Worm (Caenorhabditis elegans): Measurements from ENCODE around the gene srt-36.
"Not testable (repeated sequence)": the region's sequence is repeated elsewhere in the genome, so short reads cannot be mapped to it uniquely, and the experiment has no call there.

- not testable (repeated sequence) for TF ChIP-seq T26A8.4 (GFP tag; IDR thresholded peaks at IDR 0.05); zag-1 (tag; optimal IDR thresholded peaks at IDR 0.05); Y5F2A.4 (GFP tag; optimal IDR thresholded peaks at IDR 0.05); skn-1 (tag; optimal IDR thresholded peaks at IDR 0.05); spr-1 (tag; optimal IDR thresholded peaks at IDR 0.05); cey-2 (tag; optimal IDR thresholded peaks at IDR 0.05; ENCODE audit: borderline replicate concordance, insufficient read depth); nhr-237 (tag; optimal IDR thresholded peaks at IDR 0.05); nhr-77 (tag; optimal IDR thresholded peaks at IDR 0.05); mdl-1 (tag; optimal IDR thresholded peaks at IDR 0.05); dve-1 (tag; optimal IDR thresholded peaks at IDR 0.05; ENCODE audit: insufficient read depth)
These were observed 16.6 kb upstream of the srt-36 start, which contains the start of gene srt-19 for ce11 chrV:4284737-4285136.
